Worm (Caenorhabditis elegans) whole organism, L4 larva: Measurements from ENCODE around the gene gpa-3.

Experiments
- D1046.2 ChIP-seq: fragments of 200-800 bp; sonication (Bioruptor generic); IDR thresholded peaks from 2 replicates; pipeline ENCODE4 v1.3.6; 2022; ENCODE audit warnings: missing genetic modification characterization, missing compliant biosample characterization
- F37D6.2 ChIP-seq: sonication (generic microtip); optimal IDR thresholded peaks from 2 replicates; lab custom pipeline; 2016; ENCODE audit warnings: mild to moderate bottlenecking, missing genetic modification characterization, missing compliant biosample characterization
- F49E8.2 ChIP-seq: sonication (generic microtip); optimal IDR thresholded peaks from 2 replicates; lab custom pipeline; 2016; ENCODE audit warnings: missing compliant biosample characterization, mild to moderate bottlenecking, missing genetic modification characterization, borderline replicate concordance
- R02D3.7 ChIP-seq: fragments of 150-350 bp; sonication (generic microtip); optimal IDR thresholded peaks from 3 replicates; lab custom pipeline; 2014; ENCODE audit warnings: missing biosample characterization, missing genetic modification characterization
- T20F7.1 ChIP-seq: fragments of 200-800 bp; sonication (Bioruptor generic); optimal IDR thresholded peaks from 2 replicates; lab custom pipeline; 2018; ENCODE audit warnings: mild to moderate bottlenecking, missing genetic modification characterization, missing compliant biosample characterization
- T26A8.4 ChIP-seq: fragments of 200-800 bp; sonication (Bioruptor generic); IDR thresholded peaks from 2 replicates; pipeline ENCODE4 v1.3.6; 2022; ENCODE audit warnings: missing genetic modification characterization, missing compliant biosample characterization
- Y105C5A.15 ChIP-seq: fragments of 200-800 bp; sonication (Bioruptor generic); IDR thresholded peaks from 2 replicates; pipeline ENCODE4 v1.3.6; 2022; ENCODE audit warnings: missing genetic modification characterization, missing compliant biosample characterization
- ZK337.2 ChIP-seq: fragments of 200-800 bp; sonication (Bioruptor generic); IDR thresholded peaks from 2 replicates; pipeline ENCODE4 v1.3.6; 2022; ENCODE audit warnings: missing genetic modification reagents, missing genetic modification characterization, missing compliant biosample characterization
- ZK546.5 ChIP-seq, 2 experiments: sonication (generic microtip); optimal IDR thresholded peaks; 2 replicates each; lab custom pipeline; 2017; ENCODE audit warnings: missing biosample characterization in 2 of 2, missing genetic modification characterization in 2 of 2
- aha-1 ChIP-seq: fragments of 150-350 bp; peaks from one replicate; lab custom pipeline; 2014; ENCODE audit warnings: missing biosample characterization, missing genetic modification characterization
- ama-1 ChIP-seq: fragments of 150-350 bp; optimal IDR thresholded peaks from 2 replicates; lab custom pipeline; 2014; ENCODE audit warnings: inconsistent platforms, mixed read lengths
- ceh-32 ChIP-seq: sonication (generic microtip); optimal IDR thresholded peaks from 2 replicates; lab custom pipeline; 2016; ENCODE audit warnings: mild to moderate bottlenecking, missing genetic modification characterization, missing compliant biosample characterization; ENCODE audit not compliant: poor library complexity
- ctbp-1 ChIP-seq: fragments of 200-800 bp; sonication (Bioruptor generic); IDR thresholded peaks from 2 replicates; pipeline ENCODE4 v1.3.6; 2022; ENCODE audit warnings: missing genetic modification reagents, missing genetic modification characterization, missing compliant biosample characterization
- daf-16 ChIP-seq, 3 experiments: sonication (generic microtip); optimal IDR thresholded peaks; 2 replicates each; lab custom pipeline; 2016 to 2017; ENCODE audit warnings: missing genetic modification characterization in 3 of 3, missing genetic modification reagents in 3 of 3, mild to moderate bottlenecking in 2 of 3, missing compliant biosample characterization in 2 of 3, missing biosample characterization in 1 of 3, moderate library complexity in 1 of 3
- daf-8 ChIP-seq: fragments of 200-800 bp; sonication (Bioruptor generic); IDR thresholded peaks from 2 replicates; pipeline ENCODE4 v1.3.6; 2022; ENCODE audit warnings: missing genetic modification characterization, missing compliant biosample characterization
- dmd-8 ChIP-seq: fragments of 200-800 bp; sonication (Bioruptor generic); IDR thresholded peaks from 2 replicates; pipeline ENCODE4 v1.3.6; 2022; ENCODE audit warnings: missing genetic modification characterization, missing compliant biosample characterization
- duxl-1 ChIP-seq: sonication (generic microtip); optimal IDR thresholded peaks from 2 replicates; lab custom pipeline; 2016; ENCODE audit warnings: mild to moderate bottlenecking, missing genetic modification characterization, moderate library complexity, missing compliant biosample characterization; ENCODE audit not compliant: poor library complexity
- dve-1 ChIP-seq: sonication (generic microtip); optimal IDR thresholded peaks from 2 replicates; lab custom pipeline; 2017; ENCODE audit warnings: antibody characterized with exemption, mild to moderate bottlenecking, missing genetic modification characterization, missing compliant biosample characterization; ENCODE audit not compliant: insufficient read depth
- egl-27 ChIP-seq: sonication (generic microtip); optimal IDR thresholded peaks from 3 replicates; lab custom pipeline; 2017; ENCODE audit warnings: missing biosample characterization, missing genetic modification reagents, missing genetic modification characterization
- fkh-10 ChIP-seq: fragments of 150-350 bp; optimal IDR thresholded peaks from 2 replicates; lab custom pipeline; 2014; ENCODE audit warnings: missing biosample characterization, missing genetic modification reagents, missing genetic modification characterization
- gei-8 ChIP-seq: fragments of 200-800 bp; sonication (Bioruptor generic); optimal IDR thresholded peaks from 2 replicates; lab custom pipeline; 2018; ENCODE audit warnings: mild to moderate bottlenecking, missing genetic modification characterization, missing compliant biosample characterization
- hif-1 ChIP-seq, 2 experiments: sonication (generic microtip); optimal IDR thresholded peaks; 2 replicates each; lab custom pipeline; 2016 to 2017; ENCODE audit warnings: missing compliant biosample characterization in 2 of 2, missing genetic modification characterization in 2 of 2, missing genetic modification reagents in 2 of 2, missing genotype in 2 of 2, mild to moderate bottlenecking in 1 of 2
- hlh-11 ChIP-seq: fragments of 200-800 bp; sonication (Bioruptor generic); optimal IDR thresholded peaks from 2 replicates; lab custom pipeline; 2018; ENCODE audit warnings: mild to moderate bottlenecking, missing genetic modification characterization, missing compliant biosample characterization
- jun-1 ChIP-seq: fragments of 150-350 bp; optimal IDR thresholded peaks from 2 replicates; lab custom pipeline; 2014; ENCODE audit warnings: missing biosample characterization, missing genetic modification reagents, missing genetic modification characterization
- lim-7 ChIP-seq: fragments of 200-800 bp; sonication (Bioruptor generic); IDR thresholded peaks from 2 replicates; pipeline ENCODE4 v1.3.6; 2022; ENCODE audit warnings: missing genetic modification characterization, missing compliant biosample characterization
- lin-1 ChIP-seq: fragments of 200-800 bp; sonication (Bioruptor generic); IDR thresholded peaks from 2 replicates; pipeline ENCODE4 v1.3.6; 2022; ENCODE audit warnings: missing genetic modification reagents, missing genetic modification characterization, missing compliant biosample characterization
- lin-13 ChIP-seq: fragments of 150-350 bp; optimal IDR thresholded peaks from 2 replicates; lab custom pipeline; 2014; ENCODE audit warnings: missing biosample characterization, missing genetic modification reagents, missing genetic modification characterization
- lin-29 ChIP-seq: fragments of 200-800 bp; sonication (Bioruptor generic); IDR thresholded peaks from 2 replicates; pipeline ENCODE4 v1.3.6; 2022; ENCODE audit warnings: missing genetic modification reagents, missing genetic modification characterization, missing compliant biosample characterization
- madf-5 ChIP-seq, 2 experiments: fragments of 200-800 bp; sonication (Bioruptor generic); IDR thresholded peaks; 2 replicates each; pipeline ENCODE4 v1.3.6; 2022; ENCODE audit warnings: missing compliant biosample characterization in 2 of 2, missing genetic modification characterization in 2 of 2
- mdl-1 ChIP-seq, 2 experiments: fragments of 150-350 bp in 1 of 2; sonication (generic microtip) in 1 of 2; optimal IDR thresholded peaks; 2 replicates each; lab custom pipeline; 2014 to 2017; ENCODE audit warnings: missing biosample characterization in 2 of 2, missing genetic modification characterization in 2 of 2
- mdt-29 ChIP-seq: fragments of 200-800 bp; sonication (Bioruptor generic); IDR thresholded peaks from 2 replicates; pipeline ENCODE4 v1.3.6; 2022; ENCODE audit warnings: missing genetic modification reagents, missing genetic modification characterization, missing compliant biosample characterization
- mep-1 ChIP-seq: fragments of 150-350 bp; sonication (generic microtip); optimal IDR thresholded peaks from 3 replicates; lab custom pipeline; 2014; ENCODE audit warnings: missing biosample characterization, missing genetic modification characterization
- mes-2 ChIP-seq: sonication (generic microtip); optimal IDR thresholded peaks from 2 replicates; lab custom pipeline; 2016; ENCODE audit warnings: missing genotype, mild to moderate bottlenecking, missing genetic modification characterization, missing compliant biosample characterization; ENCODE audit not compliant: poor library complexity, severe bottlenecking
- nhr-102 ChIP-seq: sonication (generic microtip); optimal IDR thresholded peaks from 2 replicates; lab custom pipeline; 2016; ENCODE audit warnings: mild to moderate bottlenecking, missing genetic modification characterization, moderate library complexity, missing compliant biosample characterization
- nhr-11 ChIP-seq: fragments of 150-350 bp; optimal IDR thresholded peaks from 2 replicates; lab custom pipeline; 2014; ENCODE audit warnings: missing biosample characterization, missing genetic modification characterization
- nhr-41 ChIP-seq: fragments of 200-800 bp; sonication (Bioruptor generic); IDR thresholded peaks from 2 replicates; pipeline ENCODE4 v1.3.6; 2022; ENCODE audit warnings: missing genetic modification reagents, missing genetic modification characterization, missing compliant biosample characterization
- rbr-2 ChIP-seq: sonication (generic microtip); optimal IDR thresholded peaks from 2 replicates; lab custom pipeline; 2016; ENCODE audit warnings: missing genotype, missing genetic modification characterization, missing compliant biosample characterization
- set-16 ChIP-seq: fragments of 200-800 bp; sonication (Bioruptor generic); IDR thresholded peaks from 2 replicates; pipeline ENCODE4 v1.3.6; 2022; ENCODE audit warnings: missing genetic modification reagents, missing genetic modification characterization, missing compliant biosample characterization
- snpc-1.2 ChIP-seq: fragments of 200-800 bp; sonication (Bioruptor generic); IDR thresholded peaks from 2 replicates; pipeline ENCODE4 v1.3.6; 2022; ENCODE audit warnings: missing genetic modification reagents, missing genetic modification characterization, missing compliant biosample characterization
- snpc-4 ChIP-seq: fragments of 150-350 bp; optimal IDR thresholded peaks from 2 replicates; lab custom pipeline; 2014; ENCODE audit warnings: missing biosample characterization, missing genetic modification characterization
- unc-39 ChIP-seq: sonication (generic microtip); optimal IDR thresholded peaks from 2 replicates; lab custom pipeline; 2017; ENCODE audit warnings: missing biosample characterization, missing genetic modification characterization
- zfp-2 ChIP-seq: sonication (generic microtip); optimal IDR thresholded peaks from 2 replicates; lab custom pipeline; 2016; ENCODE audit warnings: mild to moderate bottlenecking, missing genetic modification characterization, missing compliant biosample characterization
- zip-2 ChIP-seq: fragments of 150-350 bp; optimal IDR thresholded peaks from 2 replicates; lab custom pipeline; 2014; ENCODE audit warnings: missing biosample characterization, missing genetic modification characterization

gpa-3 gene

ce11 chrV:9338452-9338851 lies 21.1 kb downstream of the gpa-3 start (continued):
- peak in 1 of 2 experiments; percentile 32 for TF ChIP-seq hif-1 (tag; optimal IDR thresholded peaks at IDR 0.05; lab: Kevin White, UChicago)
- TF ChIP-seq R02D3.7 (tag; lab: Kevin White, UChicago), result no peak
- 0 out of 2 replicates have a peak, but pooled peaks have one; percentile 36 for TF ChIP-seq dmd-8
- TF ChIP-seq F37D6.2 (tag; lab: Kevin White, UChicago), result no peak
- no peak for TF ChIP-seq nhr-11 (tag; lab: Kevin White, UChicago)
- TF ChIP-seq T26A8.4 (GFP tag; lab: Robert Waterston, UW), result peak; percentile 86
- TF ChIP-seq snpc-4, result no peak
- peak; percentile 71 for TF ChIP-seq duxl-1 (tag; lab: Kevin White, UChicago)
- TF ChIP-seq mdt-29 (GFP tag; lab: Robert Waterston, UW), result no peak
- TF ChIP-seq rbr-2 (tag; lab: Kevin White, UChicago), result no peak
- 0 out of 2 replicates have a peak, but pooled peaks have one; percentile 22 for TF ChIP-seq lin-29 (GFP tag; lab: Robert Waterston, UW)
- TF ChIP-seq ama-1 (lab: Kevin White, UChicago), result peak; percentile 96
- TF ChIP-seq ZK546.5 (tag; optimal IDR thresholded peaks at IDR 0.05; lab: Kevin White, UChicago), result no peak
- TF ChIP-seq mes-2 (tag; lab: Kevin White, UChicago), result peak; percentile 64
- TF ChIP-seq hlh-11 (tag; lab: Kevin White, UChicago), result peak; percentile 6
- peak; percentile 23 for TF ChIP-seq T20F7.1 (GFP tag; lab: Kevin White, UChicago)
- no peak for TF ChIP-seq lin-1 (GFP tag; lab: Robert Waterston, UW)
- no peak for TF ChIP-seq madf-5 (GFP tag; IDR thresholded peaks at IDR 0.05; lab: Robert Waterston, UW)
- no peak for TF ChIP-seq mdl-1 (tag; optimal IDR thresholded peaks at IDR 0.05; lab: Kevin White, UChicago)
- peak; percentile 96 for TF ChIP-seq aha-1
- no peak for TF ChIP-seq lin-13 (GFP tag; lab: Kevin White, UChicago)
- no peak for TF ChIP-seq dve-1 (tag; lab: Kevin White, UChicago)
- TF ChIP-seq jun-1, result no peak
- peak; percentile 59 for TF ChIP-seq nhr-102 (tag; lab: Kevin White, UChicago)
- peak; percentile 48; the same call in 1 of the 2 replicates for TF ChIP-seq D1046.2 (GFP tag; lab: Robert Waterston, UW)
- TF ChIP-seq daf-8 (GFP tag; lab: Robert Waterston, UW), result no peak
- peak; percentile 52 for TF ChIP-seq mep-1 (tag; lab: Kevin White, UChicago)
- TF ChIP-seq gei-8, result no peak
- TF ChIP-seq snpc-1.2, result no peak; the same call in 1 of the 2 replicates
- TF ChIP-seq lim-7 (GFP tag; lab: Robert Waterston, UW), result no peak
- TF ChIP-seq Y105C5A.15, result no peak
- no peak for TF ChIP-seq set-16 (GFP tag; lab: Robert Waterston, UW)
- TF ChIP-seq F49E8.2 (tag; lab: Kevin White, UChicago), result no peak
- TF ChIP-seq unc-39, result no peak
- no peak for TF ChIP-seq zip-2 (tag; lab: Kevin White, UChicago)
- TF ChIP-seq zfp-2 (tag; lab: Kevin White, UChicago), result no peak
- TF ChIP-seq egl-27, result no peak
- no peak for TF ChIP-seq ceh-32 (tag; lab: Kevin White, UChicago)

ce11 chrV:9336462-9336861 lies 23.1 kb downstream of the gpa-3 start, which contains the start of gene coq-6:
TSS of gene coq-6 (plus strand) at chrV:9336762.
- no peak for TF ChIP-seq ZK337.2
- TF ChIP-seq ctbp-1 (GFP tag; lab: Robert Waterston, UW), result no peak
- peak; percentile 69 for TF ChIP-seq aha-1
- TF ChIP-seq nhr-41 (GFP tag; lab: Robert Waterston, UW), result no peak
- no peak for TF ChIP-seq mdl-1 (tag; optimal IDR thresholded peaks at IDR 0.05; lab: Kevin White, UChicago)
- TF ChIP-seq F49E8.2 (tag; lab: Kevin White, UChicago), result no peak
- no peak for TF ChIP-seq fkh-10 (GFP tag; lab: Kevin White, UChicago)
- no peak for TF ChIP-seq daf-16 (GFP tag; optimal IDR thresholded peaks at IDR 0.05; lab: Kevin White, UChicago)
- no peak for TF ChIP-seq daf-16 (tag; optimal IDR thresholded peaks at IDR 0.05; lab: Kevin White, UChicago)
